Fruit fly (Drosophila melanogaster) whole organism, embryonic: Measurements from ENCODE around the gene Amun.

ENCODE experiments used
- BEAF-32 ChIP-seq: fragments of 200-800 bp; sonication (Bioruptor generic); optimal IDR thresholded peaks from 3 replicates; lab custom pipeline; 2017; ENCODE audit warnings: missing biosample characterization, missing genetic modification characterization, mild to moderate bottlenecking, moderate library complexity, missing genetic modification reagents
- Bteb2 ChIP-seq: fragments of 200-800 bp; sonication (Bioruptor generic); optimal IDR thresholded peaks from 2 replicates; lab custom pipeline; 2016; ENCODE audit warnings: missing biosample characterization, missing genetic modification characterization
- CG10209 ChIP-seq: fragments of 200-800 bp; sonication (Bioruptor generic); optimal IDR thresholded peaks from 3 replicates; lab custom pipeline; 2017; ENCODE audit warnings: missing biosample characterization, mild to moderate bottlenecking, missing genetic modification characterization, missing genetic modification reagents
- CG11398 ChIP-seq: fragments of 200-800 bp; sonication (Bioruptor generic); optimal IDR thresholded peaks from 2 replicates; lab custom pipeline; 2016; ENCODE audit warnings: missing biosample characterization, missing genetic modification characterization
- CG12659 ChIP-seq: fragments of 200-800 bp; sonication (Bioruptor generic); optimal IDR thresholded peaks from 3 replicates; lab custom pipeline; 2017; ENCODE audit warnings: mild to moderate bottlenecking, missing biosample characterization, missing genetic modification reagents, missing genetic modification characterization
- CG14710 ChIP-seq: fragments of 200-800 bp; sonication (Bioruptor generic); optimal IDR thresholded peaks from 3 replicates; lab custom pipeline; 2019; ENCODE audit warnings: missing biosample characterization, mild to moderate bottlenecking, missing genetic modification characterization, moderate library complexity
- CG17912 ChIP-seq: fragments of 200-800 bp; sonication (Bioruptor generic); optimal IDR thresholded peaks from 2 replicates; lab custom pipeline; 2018; ENCODE audit warnings: missing biosample characterization, mild to moderate bottlenecking, missing genetic modification characterization
- CG2678 ChIP-seq: fragments of 200-800 bp; sonication (Bioruptor generic); optimal IDR thresholded peaks from 3 replicates; lab custom pipeline; 2019; ENCODE audit warnings: missing biosample characterization, mild to moderate bottlenecking, missing genetic modification characterization, moderate library complexity
- CG32767 ChIP-seq: fragments of 200-800 bp; sonication (Bioruptor generic); IDR thresholded peaks from 2 replicates; pipeline ENCODE4 v1.3.6; 2022; ENCODE audit warnings: missing biosample characterization, missing genetic modification characterization
- CG4424 ChIP-seq: fragments of 200-800 bp; sonication (Bioruptor generic); optimal IDR thresholded peaks from 3 replicates; lab custom pipeline; 2016; ENCODE audit warnings: missing biosample characterization, missing genetic modification characterization
- CG5953 ChIP-seq: fragments of 200-800 bp; sonication (Bioruptor generic); IDR thresholded peaks from 2 replicates; pipeline ENCODE4 v1.3.6; 2022; ENCODE audit warnings: missing biosample characterization, missing genetic modification characterization
- CG6765 ChIP-seq: fragments of 200-800 bp; sonication (Bioruptor generic); optimal IDR thresholded peaks from 3 replicates; lab custom pipeline; 2017; ENCODE audit warnings: missing biosample characterization, mild to moderate bottlenecking, missing genetic modification characterization
- CG7928 ChIP-seq: fragments of 200-800 bp; sonication (Bioruptor generic); optimal IDR thresholded peaks from 2 replicates; lab custom pipeline; 2017; ENCODE audit warnings: missing biosample characterization, mild to moderate bottlenecking, missing genetic modification characterization
- CG8089 ChIP-seq: fragments of 200-800 bp; sonication (Bioruptor generic); optimal IDR thresholded peaks from 3 replicates; lab custom pipeline; 2016; ENCODE audit warnings: missing biosample characterization, missing genetic modification characterization
- CG8290 ChIP-seq, 3 experiments: fragments of 200-800 bp; sonication (Bioruptor generic); optimal IDR thresholded peaks; 2 replicates each; lab custom pipeline; 2016 to 2019; ENCODE audit warnings: missing biosample characterization in 3 of 3, missing genetic modification characterization in 3 of 3, mild to moderate bottlenecking in 2 of 3, moderate library complexity in 1 of 3
- CG8924 ChIP-seq: fragments of 200-800 bp; optimal IDR thresholded peaks from 3 replicates; lab custom pipeline; 2019; ENCODE audit warnings: missing biosample characterization, mild to moderate bottlenecking, missing genetic modification characterization, moderate library complexity
- CG9437 ChIP-seq: fragments of 200-800 bp; sonication (Bioruptor generic); optimal IDR thresholded peaks from 2 replicates; lab custom pipeline; 2018; ENCODE audit warnings: missing biosample characterization, mild to moderate bottlenecking, missing genetic modification characterization
- CHES-1-like ChIP-seq: fragments of 200-800 bp; sonication (Bioruptor generic); optimal IDR thresholded peaks from 2 replicates; lab custom pipeline; 2016; ENCODE audit warnings: missing biosample characterization, missing genetic modification characterization
- Deaf1 ChIP-seq: fragments of 200-800 bp; optimal IDR thresholded peaks from 3 replicates; lab custom pipeline; 2019; ENCODE audit warnings: missing biosample characterization, mild to moderate bottlenecking, missing genetic modification characterization, moderate library complexity
- Fer1 ChIP-seq: fragments of 200-800 bp; sonication (Bioruptor generic); optimal IDR thresholded peaks from 2 replicates; lab custom pipeline; 2017; ENCODE audit warnings: missing biosample characterization, mild to moderate bottlenecking, missing genetic modification characterization
- Mad ChIP-seq: fragments of 200-800 bp; sonication (Bioruptor generic); optimal IDR thresholded peaks from 2 replicates; lab custom pipeline; 2016; ENCODE audit warnings: missing biosample characterization, missing genetic modification characterization
- Usf ChIP-seq: fragments of 200-800 bp; sonication (Bioruptor generic); optimal IDR thresholded peaks from 2 replicates; lab custom pipeline; 2017; ENCODE audit warnings: missing genotype, missing biosample characterization, missing genetic modification characterization
- YL-1 ChIP-seq: fragments of 200-800 bp; sonication (Bioruptor generic); optimal IDR thresholded peaks from 3 replicates; lab custom pipeline; 2017; ENCODE audit warnings: missing biosample characterization, mild to moderate bottlenecking, missing genetic modification characterization
- amos ChIP-seq: fragments of 200-800 bp; sonication (Bioruptor generic); IDR thresholded peaks from 2 replicates; pipeline ENCODE4 v1.3.6; 2022; ENCODE audit warnings: missing biosample characterization, missing genetic modification characterization; ENCODE audit not compliant: partially characterized antibody
- ato ChIP-seq: fragments of 200-800 bp; sonication (Bioruptor generic); IDR thresholded peaks from 2 replicates; pipeline ENCODE4 v1.3.6; 2022; ENCODE audit warnings: missing biosample characterization, missing genetic modification characterization; ENCODE audit not compliant: partially characterized antibody
- az2 ChIP-seq: fragments of 200-800 bp; sonication (Bioruptor generic); optimal IDR thresholded peaks from 3 replicates; lab custom pipeline; 2016; ENCODE audit warnings: missing biosample characterization, missing genetic modification characterization
- chinmo ChIP-seq: fragments of 200-800 bp; sonication (Bioruptor generic); IDR thresholded peaks from 4 replicates; pipeline ENCODE4 v1.3.6; 2022; ENCODE audit warnings: missing biosample characterization, missing genetic modification characterization; ENCODE audit not compliant: partially characterized antibody
- chn ChIP-seq: fragments of 200-800 bp; sonication (Bioruptor generic); optimal IDR thresholded peaks from 2 replicates; lab custom pipeline; 2016; ENCODE audit warnings: missing biosample characterization, missing genetic modification characterization
- da ChIP-seq: fragments of 200-800 bp; sonication (Bioruptor generic); optimal IDR thresholded peaks from 2 replicates; lab custom pipeline; 2016; ENCODE audit warnings: missing biosample characterization, missing genetic modification characterization
- esg ChIP-seq: fragments of 200-800 bp; sonication (Bioruptor generic); conservative IDR thresholded peaks from 2 replicates; pipeline ENCODE4 v1.3.6; 2022; ENCODE audit warnings: missing biosample characterization, missing genetic modification characterization
- fd96Cb ChIP-seq: fragments of 200-800 bp; sonication (Bioruptor generic); optimal IDR thresholded peaks from 2 replicates; lab custom pipeline; 2018; ENCODE audit warnings: missing biosample characterization, mild to moderate bottlenecking, missing genetic modification characterization, moderate library complexity
- gfzf ChIP-seq: fragments of 200-800 bp; sonication (Bioruptor generic); optimal IDR thresholded peaks from 2 replicates; lab custom pipeline; 2016; ENCODE audit warnings: missing biosample characterization, mild to moderate bottlenecking, missing genetic modification characterization, moderate library complexity
- h ChIP-seq: fragments of >200 bp; optimal IDR thresholded peaks from 2 replicates; lab custom pipeline; 2017
- insv ChIP-seq, 2 experiments: fragments of 200-800 bp; sonication (Bioruptor generic); optimal IDR thresholded peaks; 3 replicates each; lab custom pipeline; 2016 to 2018; ENCODE audit warnings: missing biosample characterization in 2 of 2, missing genetic modification characterization in 2 of 2
- jigr1 ChIP-seq: fragments of 200-800 bp; sonication (Bioruptor generic); IDR thresholded peaks from 3 replicates; pipeline ENCODE4 v1.3.6; 2022; ENCODE audit warnings: missing biosample characterization, missing genetic modification characterization
- jing ChIP-seq: fragments of 200-800 bp; sonication (Bioruptor generic); optimal IDR thresholded peaks from 2 replicates; lab custom pipeline; 2018; ENCODE audit warnings: missing biosample characterization, mild to moderate bottlenecking, missing genetic modification characterization
- ken ChIP-seq: fragments of 200-800 bp; sonication (Bioruptor generic); IDR thresholded peaks from 3 replicates; pipeline ENCODE4 v1.3.6; 2022; ENCODE audit warnings: missing biosample characterization, missing genetic modification characterization
- kni ChIP-seq: fragments of 200-800 bp; sonication (Bioruptor generic); optimal IDR thresholded peaks from 3 replicates; lab custom pipeline; 2017; ENCODE audit warnings: mild to moderate bottlenecking, missing biosample characterization, missing genetic modification reagents, missing genetic modification characterization
- nerfin-2 ChIP-seq: fragments of 200-800 bp; sonication (Bioruptor generic); IDR thresholded peaks from 2 replicates; pipeline ENCODE4 v1.3.6; 2022; ENCODE audit warnings: missing biosample characterization, missing genetic modification characterization; ENCODE audit not compliant: partially characterized antibody
- phol ChIP-seq: fragments of 200-800 bp; sonication (Bioruptor generic); optimal IDR thresholded peaks from 3 replicates; lab custom pipeline; 2018; ENCODE audit warnings: missing biosample characterization, mild to moderate bottlenecking, missing genetic modification characterization, moderate library complexity
- pros ChIP-seq: fragments of 200-800 bp; sonication (Bioruptor generic); optimal IDR thresholded peaks from 3 replicates; lab custom pipeline; 2019; ENCODE audit warnings: missing biosample characterization, mild to moderate bottlenecking, missing genetic modification characterization, moderate library complexity
- repo ChIP-seq: fragments of 200-800 bp; sonication (Bioruptor generic); optimal IDR thresholded peaks from 2 replicates; lab custom pipeline; 2016; ENCODE audit warnings: missing biosample characterization, missing genetic modification characterization
- sim ChIP-seq: fragments of 200-800 bp; sonication (Bioruptor generic); IDR thresholded peaks from 2 replicates; pipeline ENCODE4 v1.3.6; 2022; ENCODE audit warnings: missing biosample characterization, missing genetic modification characterization
- slou ChIP-seq: fragments of 200-800 bp; sonication (Bioruptor generic); optimal IDR thresholded peaks from 3 replicates; lab custom pipeline; 2016; ENCODE audit warnings: missing biosample characterization, missing genetic modification characterization
- sob ChIP-seq: fragments of 200-800 bp; sonication (Bioruptor generic); IDR thresholded peaks from 2 replicates; pipeline ENCODE4 v1.3.6; 2022; ENCODE audit warnings: missing biosample characterization, missing genetic modification characterization
- ssp ChIP-seq: fragments of 200-800 bp; sonication (Bioruptor generic); IDR thresholded peaks from 2 replicates; pipeline ENCODE4 v1.3.6; 2022; ENCODE audit warnings: missing biosample characterization, missing genetic modification characterization
- tna ChIP-seq: fragments of 200-800 bp; sonication (Bioruptor generic); IDR thresholded peaks from 2 replicates; pipeline ENCODE4 v1.3.6; 2022; ENCODE audit warnings: missing biosample characterization, missing genetic modification characterization; ENCODE audit not compliant: partially characterized antibody
- usp ChIP-seq: fragments of >200 bp; optimal IDR thresholded peaks from 2 replicates; lab custom pipeline; 2017; ENCODE audit warnings: missing biosample characterization, missing genetic modification characterization
- wor ChIP-seq: fragments of 200-800 bp; sonication (Bioruptor generic); IDR thresholded peaks from 2 replicates; pipeline ENCODE4 v1.3.6; 2022; ENCODE audit warnings: missing biosample characterization, missing genetic modification characterization
- zfh2 ChIP-seq: fragments of 200-800 bp; sonication (Bioruptor generic); optimal IDR thresholded peaks from 2 replicates; lab custom pipeline; 2016; ENCODE audit warnings: missing biosample characterization, missing genetic modification characterization

Gene Amun

DNA sequence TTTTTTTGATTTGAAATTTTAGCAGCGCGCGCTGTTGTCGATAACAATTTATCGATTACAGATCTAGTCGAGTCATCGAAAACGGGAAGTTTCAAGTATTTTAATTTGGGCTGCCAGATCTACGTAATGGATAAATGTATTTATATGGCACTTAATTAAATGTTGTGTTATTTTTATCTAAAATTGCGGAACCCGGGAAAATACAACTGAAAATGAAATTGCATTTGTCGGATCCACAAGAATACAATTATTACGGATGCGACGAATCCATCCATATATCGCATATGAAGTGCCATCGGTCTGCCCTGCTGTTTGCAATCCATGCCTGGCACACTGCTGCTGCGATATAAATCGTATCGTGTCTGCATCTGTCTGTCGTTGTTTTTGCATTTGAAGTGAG lies 4.8 kb upstream of the Amun start, which contains the start of gene Tango10 (continued):
- TF ChIP-seq CG4424 (GFP tag; lab: Kevin White, UChicago) (peak; percentile 31), CHES-1-like (GFP tag; lab: Kevin White, UChicago) (no peak), CG2678 (no peak), CG10209 (no peak), sob (GFP tag; lab: Robert Waterston, UW) (peak; percentile 61), CG14710 (tag; lab: Kevin White, UChicago) (peak; percentile 80), sim (GFP tag; lab: Robert Waterston, UW) (no peak), Mad (GFP tag; lab: Kevin White, UChicago) (no peak), ssp (GFP tag; lab: Robert Waterston, UW) (peak; percentile 37), insv (GFP tag; optimal IDR thresholded peaks at IDR 0.05; lab: Kevin White, UChicago) (peak in 1 of 2 experiments; percentile 8), Deaf1 (tag; lab: Kevin White, UChicago) (no peak), CG8924 (tag; lab: Kevin White, UChicago) (peak; percentile 43), phol (tag; lab: Kevin White, UChicago) (peak; percentile 86), fd96Cb (peak; percentile 34), amos (GFP tag; lab: Robert Waterston, UW) (peak; percentile 83), ken (GFP tag; lab: Robert Waterston, UW) (peak; percentile 66; the same call in 2 of the 3 replicates), esg (GFP tag; lab: Robert Waterston, UW) (peak; percentile 52; the same call in 1 of the 2 replicates), CG6765 (no peak), YL-1 (GFP tag; lab: Kevin White, UChicago) (peak; percentile 63), jing (GFP tag; lab: Kevin White, UChicago) (no peak), pros (GFP tag; lab: Kevin White, UChicago) (no peak), jigr1 (GFP tag; lab: Robert Waterston, UW) (no peak), usp (GFP tag; lab: Kevin White, UChicago) (no peak), CG12659 (peak; percentile 75), chinmo (GFP tag; lab: Robert Waterston, UW) (peak; percentile 77; the same call in 2 of the 4 replicates), CG8290 (GFP tag; optimal IDR thresholded peaks at IDR 0.05; lab: Kevin White, UChicago) (no peak), CG8290 (tag; optimal IDR thresholded peaks at IDR 0.05; lab: Kevin White, UChicago) (peak in 1 of 2 experiments; percentile 60), gfzf (GFP tag; lab: Kevin White, UChicago) (peak; percentile 47), CG7928 (GFP tag; lab: Kevin White, UChicago) (peak; percentile 76), CG17912 (GFP tag; lab: Kevin White, UChicago) (no peak), kni (GFP tag; lab: Kevin White, UChicago) (no peak), zfh2 (peak; percentile 61), CG8089 (GFP tag; lab: Kevin White, UChicago) (peak; percentile 54), CG32767 (GFP tag; lab: Robert Waterston, UW) (peak; percentile 25; the same call in 1 of the 2 replicates), CG11398 (GFP tag; lab: Kevin White, UChicago) (no peak), BEAF-32 (peak; percentile 85), Fer1 (GFP tag; lab: Kevin White, UChicago) (peak; percentile 57), ato (GFP tag; lab: Robert Waterston, UW) (peak; percentile 59; the same call in 1 of the 2 replicates), repo (peak; percentile 1), CG9437 (peak; percentile 42), Usf (GFP tag; lab: Kevin White, UChicago) (no peak), CG5953 (GFP tag; lab: Robert Waterston, UW) (no peak), wor (GFP tag; lab: Robert Waterston, UW) (peak; percentile 46; the same call in 1 of the 2 replicates), da (GFP tag; lab: Kevin White, UChicago) (no peak), az2 (GFP tag; lab: Kevin White, UChicago) (peak; percentile 29), tna (peak; percentile 69; the same call in 1 of the 2 replicates), chn (GFP tag; lab: Kevin White, UChicago) (peak; percentile 23), nerfin-2 (GFP tag; lab: Robert Waterston, UW) (peak; percentile 74), h (lab: Kevin White, UChicago) (no peak), slou (peak; percentile 4), Bteb2 (GFP tag; lab: Kevin White, UChicago) (peak; percentile 6)
